Fruit fly (Drosophila melanogaster): ENCODE measurements around the gene Pkd2.

Gene Pkd2

DNA sequence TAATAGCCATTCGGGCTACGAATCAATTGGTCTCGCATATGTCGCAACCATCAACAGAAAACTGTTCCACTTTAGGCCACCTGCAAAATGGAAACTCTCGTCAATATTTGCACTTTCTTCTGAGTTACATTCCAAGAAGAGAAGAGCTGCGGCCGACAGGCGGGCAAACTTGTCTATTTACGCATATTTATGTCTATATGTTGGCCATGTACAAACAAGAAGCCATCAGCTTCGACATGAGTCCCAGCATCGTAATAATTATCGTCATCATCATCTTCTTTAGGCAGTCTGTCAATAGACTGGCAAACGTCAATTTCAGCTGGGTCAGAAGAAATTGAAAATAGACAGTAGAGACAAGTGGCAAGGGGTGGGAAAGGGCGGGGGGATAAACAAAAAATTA lies 26.3 kb upstream of the Pkd2 start (continued):
- TF ChIP-seq tup (GFP tag; optimal IDR thresholded peaks at IDR 0.05) (peak; percentile 42), CG1024 (GFP tag; IDR thresholded peaks at IDR 0.05) (peak; percentile 59; the same call in 1 of the 2 replicates), CG10543 (GFP tag; optimal IDR thresholded peaks at IDR 0.05) (peak; percentile 49), CG3838 (GFP tag; optimal IDR thresholded peaks at IDR 0.05) (peak; percentile 11), CG32532 (GFP tag; IDR thresholded peaks at IDR 0.05) (no peak), ab (GFP tag; optimal IDR thresholded peaks at IDR 0.05) (no peak), slp2 (GFP tag; optimal IDR thresholded peaks at IDR 0.05) (peak; percentile 25), CG31224 (GFP tag; IDR thresholded peaks at IDR 0.05) (no peak), sug (tag; optimal IDR thresholded peaks at IDR 0.05) (no peak), CG31441 (GFP tag; IDR thresholded peaks at IDR 0.05) (peak; percentile 41; the same call in 1 of the 2 replicates), Dref (GFP tag; IDR thresholded peaks at IDR 0.05) (no peak), Sry-δ (GFP tag; optimal IDR thresholded peaks at IDR 0.05) (peak; percentile 4), CG14710 (tag; optimal IDR thresholded peaks at IDR 0.05) (peak; percentile 70), NFAT (GFP tag; IDR thresholded peaks at IDR 0.05) (peak; percentile 29; the same call in 1 of the 2 replicates), lov (optimal IDR thresholded peaks at IDR 0.05) (no peak), lov (GFP tag; IDR thresholded peaks at IDR 0.05) (peak; percentile 57; the same call in 1 of the 3 replicates), CG6683 (GFP tag; optimal IDR thresholded peaks at IDR 0.05) (peak; percentile 37), org-1 (GFP tag; optimal IDR thresholded peaks at IDR 0.05) (peak; percentile 65), sna (GFP tag; IDR thresholded peaks at IDR 0.05; ENCODE audit: partially characterized antibody) (no peak), CG18764 (GFP tag; optimal IDR thresholded peaks at IDR 0.05) (peak; percentile 62), CG8089 (GFP tag; optimal IDR thresholded peaks at IDR 0.05) (peak; percentile 34), CG10209 (GFP tag; optimal IDR thresholded peaks at IDR 0.05) (peak; percentile 65), CG8944 (GFP tag; optimal IDR thresholded peaks at IDR 0.05) (peak; percentile 50), ATbp (GFP tag; optimal IDR thresholded peaks at IDR 0.05) (peak; percentile 95), tna (GFP tag; IDR thresholded peaks at IDR 0.05; ENCODE audit: partially characterized antibody) (no peak), Med (GFP tag) (peak; percentile 89), H2.0 (GFP tag; IDR thresholded peaks at IDR 0.05) (no peak), fd102C (GFP tag; optimal IDR thresholded peaks at IDR 0.05) (peak; percentile 19), klu (GFP tag; IDR thresholded peaks at IDR 0.05) (no peak), lbe (GFP tag; optimal IDR thresholded peaks at IDR 0.05) (no peak), Mrtf (GFP tag; IDR thresholded peaks at IDR 0.05) (no peak), CG5180 (GFP tag; optimal IDR thresholded peaks at IDR 0.05) (peak; percentile 56), ERR (GFP tag; optimal IDR thresholded peaks at IDR 0.05) (no peak), CG10321 (GFP tag; IDR thresholded peaks at IDR 0.05) (no peak), ro (GFP tag; IDR thresholded peaks at IDR 0.05) (0 out of 2 replicates have a peak, but pooled peaks have one; percentile 10), CG16815 (GFP tag; optimal IDR thresholded peaks at IDR 0.05) (no peak), ken (GFP tag; IDR thresholded peaks at IDR 0.05) (peak; percentile 67; the same call in 2 of the 3 replicates), CG14667 (GFP tag; IDR thresholded peaks at IDR 0.05) (no peak), wdn (GFP tag; IDR thresholded peaks at IDR 0.05) (no peak), BtbVII (GFP tag; optimal IDR thresholded peaks at IDR 0.05) (peak; percentile 57), CG9727 (GFP tag; optimal IDR thresholded peaks at IDR 0.05) (peak; percentile 55), p53 (GFP tag; optimal IDR thresholded peaks at IDR 0.05) (peak; percentile 42), onecut (GFP tag; IDR thresholded peaks at IDR 0.05) (peak; percentile 52; the same call in 1 of the 2 replicates), CG8359 (GFP tag; optimal IDR thresholded peaks at IDR 0.05; ENCODE audit: borderline replicate concordance) (peak; percentile 65), seq (GFP tag; IDR thresholded peaks at IDR 0.05) (peak; percentile 64; the same call in 1 of the 2 replicates), Drgx (GFP tag; IDR thresholded peaks at IDR 0.05) (no peak), CG15696 (tag; optimal IDR thresholded peaks at IDR 0.05) (peak; percentile 33), CG11723 (GFP tag; optimal IDR thresholded peaks at IDR 0.05) (peak; percentile 65), CG3407 (GFP tag; optimal IDR thresholded peaks at IDR 0.05) (peak; percentile 91), chn (GFP tag; optimal IDR thresholded peaks at IDR 0.05) (no peak), CG11695 (GFP tag; IDR thresholded peaks at IDR 0.05) (0 out of 3 replicates have a peak, but pooled peaks have one; percentile 34)

Data from whole organism, embryonic.